Fruit fly (Drosophila melanogaster) whole organism, embryonic: ENCODE results near the gene CNPYb.

ENCODE experiments used
- Abd-B ChIP-seq: fragments of 200-800 bp; sonication (Bioruptor generic); optimal IDR thresholded peaks from 2 replicates; lab custom pipeline; 2018; ENCODE audit warnings: missing biosample characterization, mild to moderate bottlenecking, missing genetic modification characterization, moderate library complexity
- Adf1 ChIP-seq: fragments of 200-800 bp; sonication (Bioruptor generic); IDR thresholded peaks from 2 replicates; pipeline ENCODE4 v1.3.6; 2022; ENCODE audit warnings: missing biosample characterization, missing genetic modification characterization
- Aef1 ChIP-seq: fragments of 200-800 bp; sonication (Bioruptor generic); IDR thresholded peaks from 3 replicates; pipeline ENCODE4 v1.3.6; 2022; ENCODE audit warnings: missing biosample characterization, missing genetic modification characterization
- Antp ChIP-seq: fragments of 200-800 bp; sonication (Bioruptor generic); optimal IDR thresholded peaks from 3 replicates; lab custom pipeline; 2016; ENCODE audit warnings: missing biosample characterization, missing genetic modification characterization
- Asciz ChIP-seq: fragments of 200-800 bp; sonication (Bioruptor generic); optimal IDR thresholded peaks from 2 replicates; lab custom pipeline; 2017; ENCODE audit warnings: missing biosample characterization, mild to moderate bottlenecking, missing genetic modification characterization, missing genetic modification reagents
- B-H1 ChIP-seq: fragments of 200-800 bp; sonication (Bioruptor generic); IDR thresholded peaks from 3 replicates; pipeline ENCODE4 v1.3.6; 2022; ENCODE audit warnings: missing biosample characterization, missing genetic modification characterization
- BtbVII ChIP-seq: fragments of 200-800 bp; sonication (Bioruptor generic); optimal IDR thresholded peaks from 3 replicates; lab custom pipeline; 2017; ENCODE audit warnings: missing biosample characterization, mild to moderate bottlenecking, missing genetic modification characterization
- CG10274 ChIP-seq: fragments of 200-800 bp; sonication (Bioruptor generic); optimal IDR thresholded peaks from 3 replicates; lab custom pipeline; 2017; ENCODE audit warnings: missing biosample characterization, mild to moderate bottlenecking, missing genetic modification characterization
- CG11247 ChIP-seq: fragments of 200-800 bp; sonication (Bioruptor generic); IDR thresholded peaks from 2 replicates; pipeline ENCODE4 v1.3.6; 2022; ENCODE audit warnings: missing biosample characterization, missing genetic modification characterization
- CG11696 ChIP-seq: fragments of 200-800 bp; sonication (Bioruptor generic); IDR thresholded peaks from 2 replicates; pipeline ENCODE4 v1.3.6; 2022; ENCODE audit warnings: missing biosample characterization, missing genetic modification characterization
- CG14667 ChIP-seq: fragments of 200-800 bp; sonication (Bioruptor generic); IDR thresholded peaks from 2 replicates; pipeline ENCODE4 v1.3.6; 2022; ENCODE audit warnings: missing biosample characterization, missing genetic modification characterization
- CG14860 ChIP-seq: fragments of 200-800 bp; sonication (Bioruptor generic); IDR thresholded peaks from 3 replicates; pipeline ENCODE4 v1.3.6; 2022; ENCODE audit warnings: missing biosample characterization, missing genetic modification characterization; ENCODE audit not compliant: partially characterized antibody
- CG14965 ChIP-seq: fragments of 200-800 bp; sonication (Bioruptor generic); optimal IDR thresholded peaks from 2 replicates; lab custom pipeline; 2016; ENCODE audit warnings: missing biosample characterization, missing genetic modification characterization, borderline replicate concordance
- CG1603 ChIP-seq: fragments of 200-800 bp; sonication (Bioruptor generic); optimal IDR thresholded peaks from 2 replicates; lab custom pipeline; 2019; ENCODE audit warnings: missing biosample characterization, mild to moderate bottlenecking, missing genetic modification characterization, moderate library complexity
- CG18262 ChIP-seq: fragments of 200-800 bp; optimal IDR thresholded peaks from 3 replicates; lab custom pipeline; 2019; ENCODE audit warnings: missing biosample characterization, mild to moderate bottlenecking, missing genetic modification characterization, moderate library complexity
- CG2199 ChIP-seq: fragments of 200-800 bp; sonication (Bioruptor generic); IDR thresholded peaks from 3 replicates; pipeline ENCODE4 v1.3.6; 2022; ENCODE audit warnings: missing biosample characterization, missing genetic modification characterization
- CG30020 ChIP-seq: fragments of 200-800 bp; optimal IDR thresholded peaks from 2 replicates; lab custom pipeline; 2019; ENCODE audit warnings: missing biosample characterization, mild to moderate bottlenecking, missing genetic modification characterization, moderate library complexity
- CG8478 ChIP-seq: fragments of >200 bp; optimal IDR thresholded peaks from 2 replicates; lab custom pipeline; 2018
- CG9215 ChIP-seq: fragments of 200-800 bp; sonication (Bioruptor generic); IDR thresholded peaks from 2 replicates; pipeline ENCODE4 v1.3.6; 2022; ENCODE audit warnings: missing biosample characterization, missing genetic modification characterization
- D19A ChIP-seq: fragments of 200-800 bp; optimal IDR thresholded peaks from 3 replicates; lab custom pipeline; 2019; ENCODE audit warnings: missing biosample characterization, mild to moderate bottlenecking, missing genetic modification characterization, moderate library complexity
- Ets97D ChIP-seq: fragments of 200-800 bp; sonication (Bioruptor generic); optimal IDR thresholded peaks from 3 replicates; lab custom pipeline; 2016; ENCODE audit warnings: missing biosample characterization, missing genetic modification characterization
- Gug ChIP-seq: fragments of 200-800 bp; sonication (Bioruptor generic); IDR thresholded peaks from 4 replicates; pipeline ENCODE4 v1.3.6; 2022; ENCODE audit warnings: missing biosample characterization, missing genetic modification characterization
- Hr78 ChIP-seq, 2 experiments: fragments of 200-800 bp in 1 of 2; fragments of >200 bp in 1 of 2; sonication (Bioruptor generic) in 1 of 2; optimal IDR thresholded peaks; 2 replicates each; lab custom pipeline; 2017 to 2019; ENCODE audit warnings: missing biosample characterization in 2 of 2, missing genetic modification characterization in 2 of 2, mild to moderate bottlenecking in 1 of 2, moderate library complexity in 1 of 2
- Hsf ChIP-seq: fragments of 200-800 bp; sonication (Bioruptor generic); optimal IDR thresholded peaks from 3 replicates; lab custom pipeline; 2016; ENCODE audit warnings: missing biosample characterization, missing genetic modification characterization
- Kr ChIP-seq: fragments of 200-800 bp; sonication (Bioruptor generic); optimal IDR thresholded peaks from 2 replicates; lab custom pipeline; 2017; ENCODE audit warnings: missing biosample characterization, mild to moderate bottlenecking, missing genetic modification characterization
- MBD-R2 ChIP-seq: fragments of 200-800 bp; sonication (Bioruptor generic); IDR thresholded peaks from 2 replicates; pipeline ENCODE4 v1.3.6; 2022; ENCODE audit warnings: missing biosample characterization, missing genetic modification characterization
- Myb ChIP-seq: fragments of 200-800 bp; sonication (Bioruptor generic); optimal IDR thresholded peaks from 2 replicates; lab custom pipeline; 2016; ENCODE audit warnings: missing biosample characterization, missing genetic modification characterization
- NFAT ChIP-seq: fragments of 200-800 bp; sonication (Bioruptor generic); IDR thresholded peaks from 2 replicates; pipeline ENCODE4 v1.3.6; 2022; ENCODE audit warnings: missing biosample characterization, missing genetic modification characterization
- PHDP ChIP-seq: fragments of 200-800 bp; sonication (Bioruptor generic); optimal IDR thresholded peaks from 3 replicates; lab custom pipeline; 2018; ENCODE audit warnings: missing biosample characterization, mild to moderate bottlenecking, missing genetic modification characterization, moderate library complexity
- Taf1 ChIP-seq: fragments of 200-800 bp; sonication (Bioruptor generic); IDR thresholded peaks from 2 replicates; pipeline ENCODE4 v1.3.6; 2022; ENCODE audit warnings: missing biosample characterization, missing genetic modification characterization
- Vsx1 ChIP-seq: fragments of 200-800 bp; sonication (Bioruptor generic); optimal IDR thresholded peaks from 2 replicates; lab custom pipeline; 2017; ENCODE audit warnings: missing biosample characterization, mild to moderate bottlenecking, missing genetic modification characterization, missing genetic modification reagents
- ab ChIP-seq: fragments of 200-800 bp; sonication (Bioruptor generic); optimal IDR thresholded peaks from 2 replicates; lab custom pipeline; 2016; ENCODE audit warnings: missing biosample characterization, missing genetic modification characterization
- amos ChIP-seq: fragments of 200-800 bp; sonication (Bioruptor generic); IDR thresholded peaks from 2 replicates; pipeline ENCODE4 v1.3.6; 2022; ENCODE audit warnings: missing biosample characterization, missing genetic modification characterization; ENCODE audit not compliant: partially characterized antibody
- bigmax ChIP-seq: fragments of 200-800 bp; sonication (Bioruptor generic); optimal IDR thresholded peaks from 2 replicates; lab custom pipeline; 2018; ENCODE audit warnings: missing biosample characterization, mild to moderate bottlenecking, missing genetic modification characterization
- ci ChIP-seq: fragments of 200-800 bp; sonication (Bioruptor generic); IDR thresholded peaks from 3 replicates; pipeline ENCODE4 v1.3.6; 2022; ENCODE audit warnings: missing biosample characterization, missing genetic modification characterization
- crp ChIP-seq, 2 experiments: fragments of 200-800 bp; sonication (Bioruptor generic); optimal IDR thresholded peaks; 2 replicates in 1 of 2; 3 replicates in 1 of 2; lab custom pipeline; 2017; ENCODE audit warnings: missing biosample characterization in 2 of 2, missing genetic modification characterization in 2 of 2, mild to moderate bottlenecking in 1 of 2, moderate library complexity in 1 of 2
- dmrt11E ChIP-seq: fragments of 200-800 bp; sonication (Bioruptor generic); optimal IDR thresholded peaks from 3 replicates; lab custom pipeline; 2018; ENCODE audit warnings: missing biosample characterization, mild to moderate bottlenecking, missing genetic modification characterization, moderate library complexity
- gfzf ChIP-seq: fragments of 200-800 bp; sonication (Bioruptor generic); optimal IDR thresholded peaks from 2 replicates; lab custom pipeline; 2016; ENCODE audit warnings: missing biosample characterization, mild to moderate bottlenecking, missing genetic modification characterization, moderate library complexity
- gsb-n ChIP-seq: fragments of 200-800 bp; sonication (Bioruptor generic); optimal IDR thresholded peaks from 3 replicates; lab custom pipeline; 2018; ENCODE audit warnings: missing biosample characterization, mild to moderate bottlenecking, missing genetic modification characterization
- maf-S ChIP-seq: fragments of 200-800 bp; sonication (Bioruptor generic); optimal IDR thresholded peaks from 2 replicates; lab custom pipeline; 2016; ENCODE audit warnings: missing biosample characterization, missing genetic modification characterization
- nerfin-1 ChIP-seq: fragments of 200-800 bp; sonication (Bioruptor generic); optimal IDR thresholded peaks from 3 replicates; lab custom pipeline; 2019; ENCODE audit warnings: missing biosample characterization, mild to moderate bottlenecking, missing genetic modification characterization, moderate library complexity
- nerfin-2 ChIP-seq: fragments of 200-800 bp; sonication (Bioruptor generic); IDR thresholded peaks from 2 replicates; pipeline ENCODE4 v1.3.6; 2022; ENCODE audit warnings: missing biosample characterization, missing genetic modification characterization; ENCODE audit not compliant: partially characterized antibody
- nmo ChIP-seq: fragments of 200-800 bp; sonication (Bioruptor generic); optimal IDR thresholded peaks from 2 replicates; lab custom pipeline; 2018; ENCODE audit warnings: missing biosample characterization, mild to moderate bottlenecking, missing genetic modification characterization, moderate library complexity
- odd ChIP-seq: fragments of 200-800 bp; sonication (Bioruptor generic); optimal IDR thresholded peaks from 2 replicates; lab custom pipeline; 2017; ENCODE audit warnings: missing biosample characterization, mild to moderate bottlenecking, missing genetic modification characterization
- peb ChIP-seq: fragments of 200-800 bp; sonication (Bioruptor generic); IDR thresholded peaks from 2 replicates; pipeline ENCODE4 v1.3.6; 2022; ENCODE audit warnings: missing biosample characterization, missing genetic modification characterization
- sima ChIP-seq: fragments of 200-800 bp; sonication (Bioruptor generic); optimal IDR thresholded peaks from 2 replicates; lab custom pipeline; 2016; ENCODE audit warnings: missing biosample characterization, missing genetic modification characterization
- slbo ChIP-seq: fragments of 200-800 bp; sonication (Bioruptor generic); IDR thresholded peaks from 2 replicates; pipeline ENCODE4 v1.3.6; 2022; ENCODE audit warnings: missing biosample characterization, missing genetic modification characterization
- tin ChIP-seq: fragments of 200-800 bp; sonication (Bioruptor generic); optimal IDR thresholded peaks from 3 replicates; lab custom pipeline; 2016; ENCODE audit warnings: missing biosample characterization, missing genetic modification characterization

Gene CNPYb

dm6 chr3L:19062472-19063409 is 33.3 kb downstream of the CNPYb start, which contains the start of the genes Ugt316A1 and Sfxn2 (continued):
- peak; percentile 8 for TF ChIP-seq PHDP (tag; lab: Kevin White, UChicago)
- peak; percentile 11 for TF ChIP-seq CG30020 (tag; lab: Kevin White, UChicago)
- no peak for TF ChIP-seq CG14860
- peak; percentile 14 for TF ChIP-seq Antp
- no peak for TF ChIP-seq CG10274 (GFP tag; lab: Kevin White, UChicago)
- no peak for TF ChIP-seq CG11696 (GFP tag; lab: Robert Waterston, UW)
- peak; percentile 1 for TF ChIP-seq D19A (tag; lab: Kevin White, UChicago)
- TF ChIP-seq Taf1 (GFP tag; lab: Robert Waterston, UW) = 0 out of 2 replicates have a peak, but pooled peaks have one; percentile 20
- TF ChIP-seq ab (GFP tag; lab: Kevin White, UChicago) = no peak
- no peak for TF ChIP-seq CG2199 (GFP tag; lab: Robert Waterston, UW)
- TF ChIP-seq crp (GFP tag; optimal IDR thresholded peaks at IDR 0.05; lab: Kevin White, UChicago) = peak in 1 of 2 experiments; percentile 62
- peak; percentile 72 for TF ChIP-seq Abd-B (GFP tag; lab: Kevin White, UChicago)
- TF ChIP-seq CG14965 (GFP tag; lab: Kevin White, UChicago) = no peak
- TF ChIP-seq Ets97D (GFP tag; lab: Kevin White, UChicago) = peak; percentile 62
- TF ChIP-seq nerfin-2 (GFP tag; lab: Robert Waterston, UW) = 0 out of 2 replicates have a peak, but pooled peaks have one; percentile 35
- TF ChIP-seq B-H1 (GFP tag; lab: Robert Waterston, UW) = 0 out of 3 replicates have a peak, but pooled peaks have one; percentile 34
- no peak for TF ChIP-seq Hr78 (GFP tag; optimal IDR thresholded peaks at IDR 0.05; lab: Kevin White, UChicago)
- peak; percentile 45; the same call in 1 of the 2 replicates for TF ChIP-seq amos (GFP tag; lab: Robert Waterston, UW)
- no peak for TF ChIP-seq NFAT
- no peak for TF ChIP-seq maf-S (GFP tag; lab: Kevin White, UChicago)
- TF ChIP-seq CG14667 (GFP tag; lab: Robert Waterston, UW) = no peak
- no peak for TF ChIP-seq odd
- peak; percentile 25; the same call in 2 of the 3 replicates for TF ChIP-seq Aef1 (GFP tag; lab: Robert Waterston, UW)
- peak; percentile 55 for TF ChIP-seq ci (GFP tag; lab: Robert Waterston, UW)
- peak; percentile 14 for TF ChIP-seq BtbVII
- TF ChIP-seq CG8478 (lab: Kevin White, UChicago) = peak; percentile 94
- peak; percentile 45 for TF ChIP-seq dmrt11E (tag; lab: Kevin White, UChicago)
- TF ChIP-seq Kr (GFP tag; lab: Kevin White, UChicago) = no peak
- TF ChIP-seq tin (GFP tag; lab: Kevin White, UChicago) = peak; percentile 52
- peak; percentile 35 for TF ChIP-seq Myb
- TF ChIP-seq sima (GFP tag; lab: Kevin White, UChicago) = no peak
- peak; percentile 39 for TF ChIP-seq CG18262 (tag; lab: Kevin White, UChicago)
- TF ChIP-seq slbo (GFP tag; lab: Robert Waterston, UW) = peak; percentile 68
- peak; percentile 45; the same call in 2 of the 4 replicates for TF ChIP-seq Gug
- peak; percentile 61 for TF ChIP-seq Hsf (GFP tag; lab: Kevin White, UChicago)
- no peak for TF ChIP-seq Vsx1 (GFP tag; lab: Kevin White, UChicago)
- no peak for TF ChIP-seq CG11247 (GFP tag; lab: Robert Waterston, UW)
- peak; percentile 59 for TF ChIP-seq MBD-R2 (GFP tag; lab: Robert Waterston, UW)
- TF ChIP-seq CG9215 = peak; percentile 48; the same call in 1 of the 2 replicates
- TF ChIP-seq Adf1 (GFP tag; lab: Robert Waterston, UW) = no peak; the same call in 1 of the 2 replicates
- no peak for TF ChIP-seq nerfin-1
- TF ChIP-seq nmo (GFP tag; lab: Kevin White, UChicago) = peak; percentile 81
- peak; percentile 89 for TF ChIP-seq gfzf (GFP tag; lab: Kevin White, UChicago)
- TF ChIP-seq Asciz (GFP tag; lab: Kevin White, UChicago) = no peak
- no peak for TF ChIP-seq peb (GFP tag; lab: Robert Waterston, UW)
- TF ChIP-seq CG1603 (tag; lab: Kevin White, UChicago) = peak; percentile 79
- peak; percentile 42 for TF ChIP-seq gsb-n (tag; lab: Kevin White, UChicago)
- no peak for TF ChIP-seq bigmax
